Fruit fly (Drosophila melanogaster): ENCODE measurements around the gene CG6813.

Gene CG6813

DNA sequence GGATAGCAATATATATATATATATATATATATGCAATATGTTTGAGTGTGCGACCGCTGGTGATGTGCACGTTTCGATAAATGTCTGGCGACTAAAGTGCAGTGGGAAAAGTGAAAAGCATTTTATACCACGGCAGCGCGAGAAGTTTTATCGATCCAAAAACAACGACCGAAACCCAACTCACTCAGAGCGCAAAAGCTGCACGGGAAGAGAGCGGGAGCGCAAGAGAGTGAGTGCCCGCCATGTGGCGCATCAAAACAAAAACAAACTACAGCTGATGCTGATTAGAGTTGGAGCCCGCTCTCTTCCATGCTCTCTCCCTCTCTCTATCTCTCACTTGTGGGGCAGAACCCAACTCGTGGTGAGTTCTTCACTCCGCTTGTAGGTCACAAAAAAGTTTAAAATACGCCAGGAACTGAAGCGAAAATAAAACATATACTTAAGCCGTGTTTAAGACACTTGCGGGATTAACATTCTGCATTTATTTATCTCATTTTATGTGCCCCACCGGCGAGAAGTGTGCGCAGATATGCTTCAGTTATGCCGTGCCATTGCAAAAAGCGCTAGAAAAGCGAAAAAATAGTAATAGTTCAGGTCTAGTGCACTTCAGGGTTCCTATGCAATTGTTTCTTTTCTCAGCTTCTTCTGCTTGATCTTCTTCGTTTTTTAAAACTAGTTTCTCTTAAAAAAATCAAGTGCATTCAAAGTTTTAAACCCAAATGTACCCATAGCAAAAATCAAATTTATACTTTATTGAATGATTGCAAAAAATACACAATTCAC is 21.6 kb downstream of the CG6813 start (continued):
- TF ChIP-seq CG3407 (GFP tag; optimal IDR thresholded peaks at IDR 0.05) (no peak), CG1602 (GFP tag; optimal IDR thresholded peaks at IDR 0.05) (no peak), CG11398 (GFP tag; optimal IDR thresholded peaks at IDR 0.05) (no peak), CG12104 (GFP tag; optimal IDR thresholded peaks at IDR 0.05) (no peak), inv (GFP tag; IDR thresholded peaks at IDR 0.05; ENCODE audit: partially characterized antibody) (no peak), CG1832 (GFP tag; optimal IDR thresholded peaks at IDR 0.05) (no peak), amos (GFP tag; IDR thresholded peaks at IDR 0.05; ENCODE audit: partially characterized antibody) (no peak), CG1792 (GFP tag; optimal IDR thresholded peaks at IDR 0.05) (no peak), tll (GFP tag; optimal IDR thresholded peaks at IDR 0.05) (no peak), CG9876 (GFP tag; optimal IDR thresholded peaks at IDR 0.05) (no peak), ci (GFP tag; IDR thresholded peaks at IDR 0.05) (peak; percentile 16; the same call in 1 of the 3 replicates), crol (GFP tag; IDR thresholded peaks at IDR 0.05) (peak; percentile 43; the same call in 1 of the 2 replicates), Trl (optimal IDR thresholded peaks at IDR 0.05) (peak; percentile 97 to 99), Trl (GFP tag; optimal IDR thresholded peaks at IDR 0.05) (peak; percentile 7), CG6854 (GFP tag; optimal IDR thresholded peaks at IDR 0.05) (peak; percentile 54), dpn (GFP tag; optimal IDR thresholded peaks at IDR 0.05) (no peak), repo (GFP tag; optimal IDR thresholded peaks at IDR 0.05) (no peak), CG17385 (GFP tag; optimal IDR thresholded peaks at IDR 0.05) (peak; percentile 62), dati (GFP tag; IDR thresholded peaks at IDR 0.05) (no peak), CG9437 (GFP tag; optimal IDR thresholded peaks at IDR 0.05) (no peak), wdn (GFP tag; IDR thresholded peaks at IDR 0.05) (no peak), Dll (GFP tag; IDR thresholded peaks at IDR 0.05; ENCODE audit: partially characterized antibody) (peak; percentile 77), Ets97D (GFP tag; optimal IDR thresholded peaks at IDR 0.05) (no peak), Doc2 (GFP tag; IDR thresholded peaks at IDR 0.05) (no peak), ftz-f1 (GFP tag; optimal IDR thresholded peaks at IDR 0.05) (no peak), CG13775 (GFP tag; optimal IDR thresholded peaks at IDR 0.05) (no peak), CG6813 (GFP tag; optimal IDR thresholded peaks at IDR 0.05) (peak; percentile 38), CG6791 (GFP tag; IDR thresholded peaks at IDR 0.05; ENCODE audit: partially characterized antibody) (0 out of 3 replicates have a peak, but pooled peaks have one; percentile 26), lbe (GFP tag; optimal IDR thresholded peaks at IDR 0.05) (peak; percentile 44), rib (GFP tag; IDR thresholded peaks at IDR 0.05) (no peak), bowl (GFP tag; IDR thresholded peaks at IDR 0.05) (no peak), cas (GFP tag; IDR thresholded peaks at IDR 0.05) (no peak), Hr78 (GFP tag; optimal IDR thresholded peaks at IDR 0.05) (no peak), CG11696 (GFP tag; IDR thresholded peaks at IDR 0.05) (no peak), HmgZ (tag; optimal IDR thresholded peaks at IDR 0.05) (no peak), CG13123 (GFP tag; optimal IDR thresholded peaks at IDR 0.05) (no peak), tio (GFP tag; optimal IDR thresholded peaks at IDR 0.05) (no peak), pfk (GFP tag; optimal IDR thresholded peaks at IDR 0.05) (no peak), gt (GFP tag; IDR thresholded peaks at IDR 0.05) (no peak), ase (GFP tag; IDR thresholded peaks at IDR 0.05) (no peak), h (optimal IDR thresholded peaks at IDR 0.05) (no peak), CG7556 (GFP tag; optimal IDR thresholded peaks at IDR 0.05) (no peak), Hand (GFP tag; optimal IDR thresholded peaks at IDR 0.05) (peak; percentile 46), CG13424 (tag; optimal IDR thresholded peaks at IDR 0.05) (no peak), CG10979 (tag; optimal IDR thresholded peaks at IDR 0.05) (no peak), Xbp1 (GFP tag; optimal IDR thresholded peaks at IDR 0.05) (no peak), CG2875 (GFP tag; optimal IDR thresholded peaks at IDR 0.05) (no peak), ssp (GFP tag; IDR thresholded peaks at IDR 0.05) (no peak), zen2 (GFP tag; IDR thresholded peaks at IDR 0.05; ENCODE audit: partially characterized antibody) (peak; percentile 90; the same call in 2 of the 3 replicates), hth (optimal IDR thresholded peaks at IDR 0.05) (no peak)

Data from whole organism, embryonic.